Fruit fly (Drosophila melanogaster) whole organism, wandering third instar larva: ENCODE results near the gene heix.
A peak's percentile ranks its signal among the peaks of the same experiment; 100 is the strongest.

ENCODE experiments used
- Abd-B ChIP-seq: fragments of >200 bp; optimal IDR thresholded peaks from 2 replicates; lab custom pipeline; 2017; ENCODE audit warnings: missing biosample characterization, missing genetic modification characterization
- CG32264 ChIP-seq: fragments of 200-800 bp; sonication (Bioruptor generic); optimal IDR thresholded peaks from 2 replicates; lab custom pipeline; 2016; ENCODE audit warnings: missing biosample characterization, missing genetic modification characterization
- CG9705 ChIP-seq: fragments of 200-800 bp; sonication (Bioruptor generic); optimal IDR thresholded peaks from 2 replicates; lab custom pipeline; 2018; ENCODE audit warnings: missing biosample characterization, mild to moderate bottlenecking, missing genetic modification characterization
- CrebA ChIP-seq: fragments of 200-800 bp; sonication (Bioruptor generic); optimal IDR thresholded peaks from 2 replicates; lab custom pipeline; 2016; ENCODE audit warnings: missing biosample characterization, mild to moderate bottlenecking, missing genetic modification characterization, borderline replicate concordance
- Dfd ChIP-seq: fragments of >200 bp; optimal IDR thresholded peaks from 2 replicates; lab custom pipeline; 2017; ENCODE audit warnings: missing biosample characterization, missing genetic modification characterization
- Dif ChIP-seq: fragments of 200-275, 200-300 bp; sonication (Bioruptor generic); optimal IDR thresholded peaks from 2 replicates; lab custom pipeline; 2018; ENCODE audit warnings: missing biosample characterization, missing genetic modification characterization; ENCODE audit not compliant: partially characterized antibody
- GATAd ChIP-seq: sonication (Bioruptor generic); optimal IDR thresholded peaks from 2 replicates; lab custom pipeline; 2016; ENCODE audit warnings: missing biosample characterization, missing genetic modification characterization
- HLH106 ChIP-seq: fragments of 200-800 bp; optimal IDR thresholded peaks from 3 replicates; lab custom pipeline; 2019; ENCODE audit warnings: missing biosample characterization, mild to moderate bottlenecking, missing genetic modification characterization, moderate library complexity
- Hnf4 ChIP-seq: fragments of 200-800 bp; sonication (Bioruptor generic); optimal IDR thresholded peaks from 2 replicates; lab custom pipeline; 2016; ENCODE audit warnings: missing biosample characterization, mild to moderate bottlenecking, missing genetic modification characterization
- Hr78 ChIP-seq: fragments of >200 bp; optimal IDR thresholded peaks from 2 replicates; lab custom pipeline; 2017; ENCODE audit warnings: missing biosample characterization, missing genetic modification characterization
- Hr83 ChIP-seq: fragments of 200-300 bp; sonication (Bioruptor generic); optimal IDR thresholded peaks from 2 replicates; lab custom pipeline; 2016; ENCODE audit warnings: missing biosample characterization, mild to moderate bottlenecking, missing genetic modification characterization, moderate library complexity; ENCODE audit not compliant: poor library complexity, severe bottlenecking
- Jra ChIP-seq: sonication (Bioruptor generic); optimal IDR thresholded peaks from 2 replicates; lab custom pipeline; 2016; ENCODE audit warnings: missing biosample characterization, missing genetic modification characterization
- Mio ChIP-seq: sonication (Bioruptor generic); optimal IDR thresholded peaks from 2 replicates; lab custom pipeline; 2016; ENCODE audit warnings: missing biosample characterization, missing genetic modification characterization
- Myc ChIP-seq: fragments of >200 bp; optimal IDR thresholded peaks from 2 replicates; lab custom pipeline; 2017
- N ChIP-seq: fragments of >200 bp; optimal IDR thresholded peaks from 2 replicates; lab custom pipeline; 2018; ENCODE audit warnings: missing biosample characterization, missing external identifiers, missing genetic modification characterization
- OdsH ChIP-seq: fragments of 200-800 bp; sonication (Bioruptor generic); optimal IDR thresholded peaks from 2 replicates; lab custom pipeline; 2016; ENCODE audit warnings: missing biosample characterization, mild to moderate bottlenecking, missing genetic modification characterization
- Rel ChIP-seq, 2 experiments: fragments of 200-800 bp; sonication (Bioruptor generic) in 1 of 2; optimal IDR thresholded peaks; 2 replicates in 1 of 2; 3 replicates in 1 of 2; lab custom pipeline; 2016 to 2019; ENCODE audit warnings: mild to moderate bottlenecking in 2 of 2, missing biosample characterization in 2 of 2, missing genetic modification characterization in 2 of 2, moderate library complexity in 1 of 2
- Sp1 ChIP-seq: fragments of 200-800 bp; sonication (Bioruptor generic); optimal IDR thresholded peaks from 3 replicates; lab custom pipeline; 2019; ENCODE audit warnings: missing biosample characterization, mild to moderate bottlenecking, missing genetic modification characterization, moderate library complexity
- Vsx2 ChIP-seq: fragments of 200-300, 225-300 bp; sonication (Bioruptor generic); optimal IDR thresholded peaks from 2 replicates; lab custom pipeline; 2018; ENCODE audit warnings: missing biosample characterization, missing genetic modification characterization; ENCODE audit not compliant: partially characterized antibody
- br ChIP-seq: fragments of 200-800 bp; sonication (Bioruptor generic); optimal IDR thresholded peaks from 2 replicates; lab custom pipeline; 2016; ENCODE audit warnings: missing biosample characterization, missing genetic modification characterization
- brk ChIP-seq: fragments of 200-800 bp; sonication (Bioruptor generic); optimal IDR thresholded peaks from 2 replicates; lab custom pipeline; 2016; ENCODE audit warnings: missing biosample characterization, mild to moderate bottlenecking, missing genetic modification characterization
- dl ChIP-seq, 2 experiments: fragments of 175-275, 200-275 bp in 1 of 2; fragments of 200-275 bp in 1 of 2; sonication (Bioruptor generic); optimal IDR thresholded peaks; lab custom pipeline; 2018; ENCODE audit warnings: mild to moderate bottlenecking in 2 of 2, missing biosample characterization in 2 of 2, missing genetic modification characterization in 2 of 2, moderate library complexity in 2 of 2; ENCODE audit not compliant: partially characterized antibody in 2 of 2, insufficient read depth in 1 of 2
- dmrt93B ChIP-seq: fragments of 200-800 bp; sonication (Bioruptor generic); optimal IDR thresholded peaks from 2 replicates; lab custom pipeline; 2018; ENCODE audit warnings: missing biosample characterization, mild to moderate bottlenecking, missing genetic modification characterization
- dsf ChIP-seq: sonication (Bioruptor generic); optimal IDR thresholded peaks from 2 replicates; lab custom pipeline; 2016; ENCODE audit warnings: missing biosample characterization, missing genetic modification characterization, borderline replicate concordance
- ey ChIP-seq: fragments of 200-800 bp; sonication (Bioruptor generic); optimal IDR thresholded peaks from 2 replicates; lab custom pipeline; 2016; ENCODE audit warnings: missing biosample characterization, missing genetic modification characterization
- foxo ChIP-seq, 2 experiments: fragments of 200-800 bp; sonication (Bioruptor generic); optimal IDR thresholded peaks; 2 replicates in 1 of 2; 3 replicates in 1 of 2; lab custom pipeline; 2016 to 2017; ENCODE audit warnings: missing biosample characterization in 2 of 2, missing genetic modification characterization in 2 of 2
- fru ChIP-seq: fragments of 200-800 bp; sonication (Bioruptor generic); optimal IDR thresholded peaks from 3 replicates; lab custom pipeline; 2016; ENCODE audit warnings: missing biosample characterization, mild to moderate bottlenecking, missing genetic modification characterization
- h ChIP-seq: fragments of 200-800 bp; sonication (Bioruptor generic); optimal IDR thresholded peaks from 3 replicates; lab custom pipeline; 2016; ENCODE audit warnings: missing biosample characterization, mild to moderate bottlenecking, missing genetic modification characterization
- jim ChIP-seq: fragments of 175-275, 200-325 bp; sonication (Bioruptor generic); optimal IDR thresholded peaks from 2 replicates; lab custom pipeline; 2016; ENCODE audit warnings: missing biosample characterization, mild to moderate bottlenecking, missing genetic modification characterization
- lola ChIP-seq: fragments of >200 bp; optimal IDR thresholded peaks from 2 replicates; lab custom pipeline; 2017; ENCODE audit warnings: missing biosample characterization, missing genetic modification characterization
- pan ChIP-seq: fragments of >200 bp; optimal IDR thresholded peaks from 2 replicates; lab custom pipeline; 2017
- psq ChIP-seq: fragments of 200-800 bp; sonication (Bioruptor generic); optimal IDR thresholded peaks from 3 replicates; lab custom pipeline; 2017; ENCODE audit warnings: missing biosample characterization, mild to moderate bottlenecking, missing genetic modification characterization, moderate library complexity
- rgr ChIP-seq: fragments of 200-800 bp; sonication (Bioruptor generic); optimal IDR thresholded peaks from 3 replicates; lab custom pipeline; 2016; ENCODE audit warnings: missing biosample characterization, mild to moderate bottlenecking, missing genetic modification characterization
- sage ChIP-seq: fragments of 200-800 bp; sonication (Bioruptor generic); optimal IDR thresholded peaks from 2 replicates; lab custom pipeline; 2016; ENCODE audit warnings: missing biosample characterization, mild to moderate bottlenecking, missing genetic modification characterization
- sv ChIP-seq: fragments of 200-800 bp; sonication (Bioruptor generic); optimal IDR thresholded peaks from 3 replicates; lab custom pipeline; 2016; ENCODE audit warnings: missing biosample characterization, missing genetic modification characterization
- tai ChIP-seq: sonication (Bioruptor generic); optimal IDR thresholded peaks from 2 replicates; lab custom pipeline; 2016; ENCODE audit warnings: missing biosample characterization, missing genetic modification characterization
- usp ChIP-seq: fragments of >200 bp; optimal IDR thresholded peaks from 2 replicates; lab custom pipeline; 2017; ENCODE audit warnings: missing biosample characterization, missing genetic modification characterization
- woc ChIP-seq: sonication (Bioruptor generic); optimal IDR thresholded peaks from 2 replicates; lab custom pipeline; 2016; ENCODE audit warnings: missing biosample characterization, mild to moderate bottlenecking, missing genetic modification characterization

heix gene

DNA sequence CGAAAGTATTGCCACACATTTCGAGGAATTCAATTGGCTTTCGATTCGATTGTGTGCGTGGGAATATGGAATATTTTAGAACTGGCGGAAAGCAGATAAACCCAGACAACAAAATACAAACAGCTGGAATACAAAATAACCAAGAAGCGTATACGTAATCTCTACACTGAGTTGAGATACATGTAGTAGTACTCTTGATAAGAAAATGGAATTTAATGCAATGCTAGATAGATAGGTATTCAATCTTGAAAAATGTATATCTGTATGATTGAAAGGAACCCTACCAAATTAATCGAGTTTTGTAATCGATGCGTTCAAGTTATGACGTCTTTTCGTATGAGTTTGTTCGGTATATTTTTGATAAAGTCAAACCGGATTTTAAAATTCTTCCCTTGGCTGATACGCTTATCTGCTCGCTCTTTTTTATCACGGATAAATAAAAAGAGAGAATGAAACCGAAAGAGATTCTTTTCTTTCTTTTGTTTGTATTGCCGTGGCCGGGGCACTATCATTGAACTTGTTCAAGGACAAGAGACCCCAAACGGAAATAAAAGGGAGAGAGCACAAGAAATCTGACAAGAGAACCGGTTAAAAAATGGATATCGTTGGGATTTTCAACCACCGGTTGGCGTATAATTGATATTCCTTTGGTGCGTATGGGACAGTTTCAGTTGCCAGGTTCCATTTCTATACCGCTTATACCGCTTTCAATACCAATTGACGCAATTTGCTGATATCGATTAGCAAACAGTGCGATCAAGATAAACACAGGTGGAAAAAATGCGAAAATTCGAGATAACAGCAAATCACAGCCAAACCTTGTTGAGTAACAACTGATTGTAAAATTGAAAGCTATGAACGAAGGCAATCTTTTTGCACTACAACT lies 44.2 kb downstream of the heix start:
- no peak for TF ChIP-seq ey (GFP tag; lab: Kevin White, UChicago)
- no peak for TF ChIP-seq N (GFP tag; lab: Kevin White, UChicago)
- no peak for TF ChIP-seq CrebA (GFP tag; lab: Kevin White, UChicago)
- TF ChIP-seq woc (GFP tag; lab: Kevin White, UChicago), result no peak
- TF ChIP-seq CG9705 (GFP tag; lab: Kevin White, UChicago), result no peak
- TF ChIP-seq Rel (GFP tag; optimal IDR thresholded peaks at IDR 0.05; lab: Kevin White, UChicago), result no peak
- TF ChIP-seq Rel (tag; optimal IDR thresholded peaks at IDR 0.05; lab: Kevin White, UChicago), result no peak
- TF ChIP-seq GATAd, result no peak
- peak; percentile 2 for TF ChIP-seq HLH106 (tag; lab: Kevin White, UChicago)
- TF ChIP-seq fru (GFP tag; lab: Kevin White, UChicago), result no peak
- no peak for TF ChIP-seq dsf (GFP tag; lab: Kevin White, UChicago)
- TF ChIP-seq Hnf4 (GFP tag; lab: Kevin White, UChicago), result no peak
- TF ChIP-seq CG32264 (GFP tag; lab: Kevin White, UChicago), result no peak
- TF ChIP-seq Hr83, result peak; percentile 50
- peak; percentile 53 for TF ChIP-seq psq
- TF ChIP-seq OdsH (GFP tag; lab: Kevin White, UChicago), result peak; percentile 6
- peak; percentile 1 for TF ChIP-seq h (GFP tag; lab: Kevin White, UChicago)
- no peak for TF ChIP-seq dl (GFP tag; optimal IDR thresholded peaks at IDR 0.05; lab: Kevin White, UChicago; ENCODE audit: insufficient read depth in 1 of 2, partially characterized antibody in 2 of 2)
- TF ChIP-seq foxo (GFP tag; optimal IDR thresholded peaks at IDR 0.05; lab: Kevin White, UChicago), result no peak
- no peak for TF ChIP-seq sv
- no peak for TF ChIP-seq tai (GFP tag; lab: Kevin White, UChicago)
- no peak for TF ChIP-seq brk (GFP tag; lab: Kevin White, UChicago)
- TF ChIP-seq Jra (GFP tag; lab: Kevin White, UChicago), result no peak
- TF ChIP-seq rgr (GFP tag; lab: Kevin White, UChicago), result no peak
- TF ChIP-seq Hr78 (GFP tag; lab: Kevin White, UChicago), result no peak
- TF ChIP-seq usp (GFP tag; lab: Kevin White, UChicago), result no peak
- no peak for TF ChIP-seq dmrt93B (GFP tag; lab: Kevin White, UChicago)
- no peak for TF ChIP-seq Abd-B (GFP tag; lab: Kevin White, UChicago)
- TF ChIP-seq Dfd, result no peak
- no peak for TF ChIP-seq Vsx2 (GFP tag; lab: Kevin White, UChicago)
- TF ChIP-seq Mio (GFP tag; lab: Kevin White, UChicago), result no peak
- TF ChIP-seq Sp1 (GFP tag; lab: Kevin White, UChicago), result no peak
- TF ChIP-seq br (GFP tag; lab: Kevin White, UChicago), result no peak
- no peak for TF ChIP-seq sage (GFP tag; lab: Kevin White, UChicago)
- TF ChIP-seq Dif (GFP tag; lab: Kevin White, UChicago), result no peak
- TF ChIP-seq Myc (lab: Kevin White, UChicago), result no peak
- no peak for TF ChIP-seq jim (GFP tag; lab: Kevin White, UChicago)
- TF ChIP-seq lola (GFP tag; lab: Kevin White, UChicago), result no peak
- no peak for TF ChIP-seq pan (lab: Kevin White, UChicago)
- TF ChIP-seq, all 38 proteins: peak for 5

DNA sequence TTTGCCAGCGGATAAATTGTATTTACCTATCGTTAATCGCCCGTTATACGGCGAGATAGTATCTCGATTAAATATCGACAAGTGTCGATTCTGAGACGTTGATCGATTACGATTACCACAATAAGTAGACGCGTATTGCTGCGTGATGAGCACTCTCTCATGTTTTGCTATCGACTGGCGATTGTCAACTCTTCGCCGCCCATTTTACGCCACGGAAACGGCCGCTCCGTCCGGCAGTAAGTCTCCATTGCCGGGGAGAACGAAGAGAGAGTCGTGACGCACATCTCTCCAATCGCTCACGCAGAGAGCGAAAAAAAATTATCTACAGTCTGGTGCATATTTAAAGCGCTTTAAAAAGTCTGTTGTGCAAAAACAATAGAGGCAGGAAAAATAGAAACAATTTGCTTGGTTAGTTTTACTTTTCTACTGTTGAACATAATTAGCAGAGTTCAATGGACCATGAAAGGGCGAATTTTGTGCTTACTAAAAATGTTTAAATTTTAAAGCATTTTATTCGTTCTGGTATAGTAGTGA lies 48.0 kb downstream of the heix start, which contains the start of gene CG46309:
CG46309 (minus strand) TSS at position 191 of the 534 bp plus-strand sequence.
- TF ChIP-seq Dif (GFP tag; lab: Kevin White, UChicago), result peak; percentile 82
- TF ChIP-seq OdsH (GFP tag; lab: Kevin White, UChicago), result peak; percentile 33
- TF ChIP-seq Hr83, result no peak
- TF ChIP-seq GATAd, result no peak
- TF ChIP-seq CG9705 (GFP tag; lab: Kevin White, UChicago), result no peak
- TF ChIP-seq jim (GFP tag; lab: Kevin White, UChicago), result no peak
- no peak for TF ChIP-seq dmrt93B (GFP tag; lab: Kevin White, UChicago)
- no peak for TF ChIP-seq Hr78 (GFP tag; lab: Kevin White, UChicago)
- TF ChIP-seq Sp1 (GFP tag; lab: Kevin White, UChicago), result no peak
- TF ChIP-seq Hnf4 (GFP tag; lab: Kevin White, UChicago), result peak; percentile 23
- TF ChIP-seq Jra (GFP tag; lab: Kevin White, UChicago), result no peak
- no peak for TF ChIP-seq tai (GFP tag; lab: Kevin White, UChicago)
- no peak for TF ChIP-seq CG32264 (GFP tag; lab: Kevin White, UChicago)
- no peak for TF ChIP-seq dsf (GFP tag; lab: Kevin White, UChicago)
- TF ChIP-seq Vsx2 (GFP tag; lab: Kevin White, UChicago), result no peak
- peak; percentile 43 to 77 for TF ChIP-seq dl (GFP tag; optimal IDR thresholded peaks at IDR 0.05; lab: Kevin White, UChicago; ENCODE audit: insufficient read depth in 1 of 2, partially characterized antibody in 2 of 2)
- no peak for TF ChIP-seq HLH106 (tag; lab: Kevin White, UChicago)
- TF ChIP-seq N (GFP tag; lab: Kevin White, UChicago), result no peak
- no peak for TF ChIP-seq lola (GFP tag; lab: Kevin White, UChicago)
- TF ChIP-seq psq, result peak; percentile 31
- TF ChIP-seq br (GFP tag; lab: Kevin White, UChicago), result peak; percentile 49
- TF ChIP-seq woc (GFP tag; lab: Kevin White, UChicago), result peak; percentile 42
- TF ChIP-seq fru (GFP tag; lab: Kevin White, UChicago), result peak; percentile 85
- no peak for TF ChIP-seq Mio (GFP tag; lab: Kevin White, UChicago)
- peak; percentile 54 for TF ChIP-seq h (GFP tag; lab: Kevin White, UChicago)
- no peak for TF ChIP-seq brk (GFP tag; lab: Kevin White, UChicago)
- no peak for TF ChIP-seq pan (lab: Kevin White, UChicago)
- TF ChIP-seq sv, result peak; percentile 19
- no peak for TF ChIP-seq CrebA (GFP tag; lab: Kevin White, UChicago)
- no peak for TF ChIP-seq sage (GFP tag; lab: Kevin White, UChicago)
- no peak for TF ChIP-seq Dfd
- TF ChIP-seq ey (GFP tag; lab: Kevin White, UChicago), result peak; percentile 60
- peak; percentile 40 for TF ChIP-seq rgr (GFP tag; lab: Kevin White, UChicago)
- no peak for TF ChIP-seq Myc (lab: Kevin White, UChicago)
- no peak for TF ChIP-seq Abd-B (GFP tag; lab: Kevin White, UChicago)
- no peak for TF ChIP-seq usp (GFP tag; lab: Kevin White, UChicago)
